Fruit fly (Drosophila melanogaster): ENCODE measurements around the gene mRNA-cap.

- TF ChIP-seq CTCF (optimal IDR thresholded peaks at IDR 0.05) (no peak), CG8478 (optimal IDR thresholded peaks at IDR 0.05) (no peak)
These were observed 26.8 kb downstream of the mRNA-cap start for dm6 chrX:14215834-14216233.

All from S2 (cell line).